Worm (Caenorhabditis elegans) whole organism, L3 larva: ENCODE results near the gene alh-2.

Experiments
- ZK546.5 ChIP-seq: sonication (generic microtip); optimal IDR thresholded peaks from 2 replicates; lab custom pipeline; 2017; ENCODE audit warnings: missing biosample characterization, missing genetic modification characterization
- aly-2 ChIP-seq: fragments of 150-350 bp; optimal IDR thresholded peaks from 2 replicates; lab custom pipeline; 2014; ENCODE audit warnings: missing biosample characterization, missing genetic modification characterization
- ceh-16 ChIP-seq: sonication (generic microtip); optimal IDR thresholded peaks from 2 replicates; lab custom pipeline; 2017; ENCODE audit warnings: missing biosample characterization, missing genetic modification characterization
- ceh-82 ChIP-seq: fragments of 150-350 bp; optimal IDR thresholded peaks from 2 replicates; lab custom pipeline; 2014; ENCODE audit warnings: missing biosample characterization, missing genetic modification characterization
- fos-1 ChIP-seq: fragments of 150-350 bp; optimal IDR thresholded peaks from 2 replicates; lab custom pipeline; 2014; ENCODE audit warnings: missing biosample characterization, missing genetic modification characterization
- lin-15B ChIP-seq: fragments of 150-350 bp; optimal IDR thresholded peaks from 2 replicates; lab custom pipeline; 2014; ENCODE audit warnings: missing biosample characterization, missing genetic modification characterization
- nhr-12 ChIP-seq: fragments of 150-350 bp; optimal IDR thresholded peaks from 2 replicates; lab custom pipeline; 2014; ENCODE audit warnings: missing biosample characterization, missing genetic modification characterization
- nhr-237 ChIP-seq: fragments of 150-350 bp; optimal IDR thresholded peaks from 2 replicates; lab custom pipeline; 2014; ENCODE audit warnings: missing biosample characterization, missing genetic modification characterization
- nhr-28 ChIP-seq: fragments of 150-350 bp; optimal IDR thresholded peaks from 2 replicates; lab custom pipeline; 2014; ENCODE audit warnings: missing biosample characterization, missing genetic modification characterization
- nhr-77 ChIP-seq: fragments of 150-350 bp; optimal IDR thresholded peaks from 2 replicates; lab custom pipeline; 2014; ENCODE audit warnings: missing biosample characterization, missing genetic modification characterization
- pha-4 ChIP-seq: fragments of 150-350 bp; optimal IDR thresholded peaks from 2 replicates; lab custom pipeline; 2014; ENCODE audit warnings: missing biosample characterization, missing genetic modification reagents, missing genetic modification characterization
- snpc-4 ChIP-seq: fragments of 150-350 bp; optimal IDR thresholded peaks from 2 replicates; lab custom pipeline; 2014; ENCODE audit warnings: missing biosample characterization, missing genetic modification characterization

DNA sequence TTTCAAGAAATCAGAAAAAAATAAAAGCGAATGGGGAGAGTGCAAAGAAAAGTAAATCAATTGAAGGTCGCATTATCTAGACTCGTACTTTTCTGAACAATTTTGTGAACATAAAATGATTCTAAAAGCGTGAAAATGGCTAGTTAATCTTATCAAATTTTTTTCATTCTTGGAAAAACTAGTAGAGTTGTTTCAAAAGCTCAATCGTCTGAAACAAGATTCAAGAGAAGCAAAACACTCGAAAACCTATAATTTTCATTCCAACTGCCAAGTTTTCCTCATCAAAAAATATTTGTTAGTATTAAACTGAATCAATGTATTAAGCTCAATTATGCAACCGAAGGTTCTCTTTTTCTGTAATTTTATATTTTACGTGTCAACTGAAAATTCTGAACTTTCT is 4.0 kb downstream of the alh-2 start, which contains the start of gene irld-45:
- TF ChIP-seq nhr-77 (tag; lab: Kevin White, UChicago) = no peak
- TF ChIP-seq aly-2 (tag; lab: Kevin White, UChicago) = no peak
- no peak for TF ChIP-seq ZK546.5 (tag; lab: Kevin White, UChicago)
- no peak for TF ChIP-seq fos-1 (tag; lab: Kevin White, UChicago)
- TF ChIP-seq nhr-28 (tag; lab: Kevin White, UChicago) = no peak
- TF ChIP-seq nhr-12 (tag; lab: Kevin White, UChicago) = no peak
- TF ChIP-seq ceh-16 = no peak
- no peak for TF ChIP-seq pha-4 (tag; lab: Kevin White, UChicago)
- TF ChIP-seq nhr-237 (tag; lab: Kevin White, UChicago) = no peak
- no peak for TF ChIP-seq lin-15B
- no peak for TF ChIP-seq snpc-4
- no peak for TF ChIP-seq ceh-82
